Worm (Caenorhabditis elegans) whole organism, L1 larva: Measurements from ENCODE around the gene Y25C1A.6.

Experiments
- Y116A8C.19 ChIP-seq: sonication (generic microtip); optimal IDR thresholded peaks from 2 replicates; lab custom pipeline; 2016; ENCODE audit warnings: missing compliant biosample characterization, missing genetic modification characterization, borderline replicate concordance
- dsc-1 ChIP-seq: sonication (generic microtip); optimal IDR thresholded peaks from 2 replicates; lab custom pipeline; 2016; ENCODE audit warnings: mild to moderate bottlenecking, missing genetic modification characterization, missing compliant biosample characterization
- fkh-10 ChIP-seq: sonication (generic microtip); optimal IDR thresholded peaks from 2 replicates; lab custom pipeline; 2017; ENCODE audit warnings: missing biosample characterization, missing genetic modification reagents, missing genetic modification characterization
- isw-1 ChIP-seq: fragments of 200-800 bp; sonication (Bioruptor generic); IDR thresholded peaks from 2 replicates; pipeline ENCODE4 v1.3.6; 2022; ENCODE audit warnings: missing genetic modification characterization, missing compliant biosample characterization
- nhr-12 ChIP-seq: sonication (generic microtip); optimal IDR thresholded peaks from 2 replicates; lab custom pipeline; 2017; ENCODE audit warnings: missing biosample characterization, missing genetic modification characterization
- nhr-237 ChIP-seq: fragments of 150-350 bp; optimal IDR thresholded peaks from 2 replicates; lab custom pipeline; 2014; ENCODE audit warnings: missing biosample characterization, missing genetic modification characterization
- nhr-77 ChIP-seq: fragments of 150-350 bp; optimal IDR thresholded peaks from 2 replicates; lab custom pipeline; 2014; ENCODE audit warnings: missing biosample characterization, missing genetic modification characterization
- pqm-1 ChIP-seq: sonication (generic microtip); optimal IDR thresholded peaks from 3 replicates; lab custom pipeline; 2017; ENCODE audit warnings: missing biosample characterization, missing genetic modification characterization
- skn-1 ChIP-seq: fragments of 150-350 bp; optimal IDR thresholded peaks from 2 replicates; lab custom pipeline; 2014; ENCODE audit warnings: missing biosample characterization, missing genetic modification characterization
- snpc-4 ChIP-seq: fragments of 150-350 bp; optimal IDR thresholded peaks from 2 replicates; lab custom pipeline; 2014; ENCODE audit warnings: missing biosample characterization, missing genetic modification characterization
- snu-23 ChIP-seq: sonication (generic microtip); optimal IDR thresholded peaks from 2 replicates; lab custom pipeline; 2016; ENCODE audit warnings: missing genetic modification characterization, missing compliant biosample characterization
- unc-62 ChIP-seq: fragments of 150-350 bp; optimal IDR thresholded peaks from 2 replicates; lab custom pipeline; 2014; ENCODE audit warnings: missing biosample characterization, missing genetic modification reagents, missing genetic modification characterization

- TF ChIP-seq Y116A8C.19 (tag; lab: Kevin White, UChicago) (no peak), fkh-10 (GFP tag; lab: Kevin White, UChicago) (no peak), nhr-77 (no peak), isw-1 (GFP tag; lab: Robert Waterston, UW) (no peak), snu-23 (no peak), unc-62 (no peak), skn-1 (tag; lab: Kevin White, UChicago) (no peak), snpc-4 (tag; lab: Kevin White, UChicago) (no peak), dsc-1 (no peak), pqm-1 (tag; lab: Kevin White, UChicago) (no peak), nhr-12 (tag; lab: Kevin White, UChicago) (no peak), nhr-237 (tag; lab: Kevin White, UChicago) (no peak)
Observed at ce11 chrII:3102018-3102417, 41.1 kb downstream of the Y25C1A.6 start, which contains the start of gene clec-121.
